Fruit fly (Drosophila melanogaster) whole organism, wandering third instar larva: Measurements from ENCODE around the gene Ror.

ENCODE experiments used
- Abd-B ChIP-seq: fragments of >200 bp; optimal IDR thresholded peaks from 2 replicates; lab custom pipeline; 2017; ENCODE audit warnings: missing biosample characterization, missing genetic modification characterization
- CG9705 ChIP-seq: fragments of 200-800 bp; sonication (Bioruptor generic); optimal IDR thresholded peaks from 2 replicates; lab custom pipeline; 2018; ENCODE audit warnings: missing biosample characterization, mild to moderate bottlenecking, missing genetic modification characterization
- HLH106 ChIP-seq: fragments of 200-800 bp; optimal IDR thresholded peaks from 3 replicates; lab custom pipeline; 2019; ENCODE audit warnings: missing biosample characterization, mild to moderate bottlenecking, missing genetic modification characterization, moderate library complexity
- Sp1 ChIP-seq: fragments of 200-800 bp; sonication (Bioruptor generic); optimal IDR thresholded peaks from 3 replicates; lab custom pipeline; 2019; ENCODE audit warnings: missing biosample characterization, mild to moderate bottlenecking, missing genetic modification characterization, moderate library complexity
- fru ChIP-seq: fragments of 200-800 bp; sonication (Bioruptor generic); optimal IDR thresholded peaks from 3 replicates; lab custom pipeline; 2016; ENCODE audit warnings: missing biosample characterization, mild to moderate bottlenecking, missing genetic modification characterization
- usp ChIP-seq: fragments of >200 bp; optimal IDR thresholded peaks from 2 replicates; lab custom pipeline; 2017; ENCODE audit warnings: missing biosample characterization, missing genetic modification characterization

- TF ChIP-seq CG9705 (GFP tag; lab: Kevin White, UChicago) (no peak), Abd-B (GFP tag; lab: Kevin White, UChicago) (no peak), usp (GFP tag; lab: Kevin White, UChicago) (no peak), Sp1 (GFP tag; lab: Kevin White, UChicago) (peak; percentile 1), fru (peak; percentile 55), HLH106 (tag; lab: Kevin White, UChicago) (peak; percentile 19)
These were observed 20.6 kb upstream of the Ror start for dm6 chr2L:10231092-10231494.
